Worm (Caenorhabditis elegans) whole organism, L1 larva: ENCODE measurements around the gene F43C11.2.

Experiments
- aly-2 ChIP-seq: fragments of 150-350 bp; optimal IDR thresholded peaks from 2 replicates; lab custom pipeline; 2014; ENCODE audit warnings: missing biosample characterization, missing genetic modification characterization
- blmp-1 ChIP-seq: fragments of 150-350 bp; optimal IDR thresholded peaks from 2 replicates; lab custom pipeline; 2014; ENCODE audit warnings: missing biosample characterization, missing genetic modification characterization
- ceh-63 ChIP-seq: fragments of 200-800 bp; sonication (Bioruptor generic); optimal IDR thresholded peaks from 2 replicates; lab custom pipeline; 2018; ENCODE audit warnings: mild to moderate bottlenecking, missing genetic modification characterization, missing compliant biosample characterization
- ceh-90 ChIP-seq: sonication (generic microtip); optimal IDR thresholded peaks from 2 replicates; lab custom pipeline; 2016; ENCODE audit warnings: missing genetic modification characterization, missing compliant biosample characterization
- dpl-1 ChIP-seq, 3 experiments: fragments of 150-350 bp in 2 of 3; sonication (generic microtip) in 1 of 3; optimal IDR thresholded peaks; 2 replicates each; lab custom pipeline; 2014 to 2017; ENCODE audit warnings: missing biosample characterization in 3 of 3, missing genetic modification characterization in 3 of 3, missing genetic modification reagents in 3 of 3
- efl-1 ChIP-seq, 4 experiments: fragments of 150-350 bp; optimal IDR thresholded peaks in 3 of 4; peaks in 1 of 4; 1 replicate in 1 of 4; 2 replicates in 3 of 4; lab custom pipeline; 2014; ENCODE audit warnings: missing biosample characterization in 2 of 4, missing genetic modification characterization in 2 of 4, missing genetic modification reagents in 2 of 4
- elt-2 ChIP-seq: sonication (generic microtip); optimal IDR thresholded peaks from 2 replicates; lab custom pipeline; 2016; ENCODE audit warnings: missing genetic modification characterization, mild to moderate bottlenecking, inconsistent platforms, missing compliant biosample characterization, missing genetic modification reagents
- ets-5 ChIP-seq: fragments of 200-800 bp; sonication (Bioruptor generic); IDR thresholded peaks from 2 replicates; pipeline ENCODE4 v1.3.6; 2022; ENCODE audit warnings: missing genetic modification characterization, missing compliant biosample characterization
- fkh-4 ChIP-seq: sonication (generic microtip); optimal IDR thresholded peaks from 2 replicates; lab custom pipeline; 2016; ENCODE audit warnings: missing compliant biosample characterization, missing genetic modification characterization, borderline replicate concordance
- fos-1 ChIP-seq: fragments of 150-350 bp; optimal IDR thresholded peaks from 2 replicates; lab custom pipeline; 2014; ENCODE audit warnings: missing biosample characterization, missing genetic modification characterization
- grh-1 ChIP-seq: fragments of 200-800 bp; sonication (Bioruptor generic); IDR thresholded peaks from 2 replicates; pipeline ENCODE4 v1.3.6; 2022; ENCODE audit warnings: missing genetic modification reagents, missing genetic modification characterization, missing compliant biosample characterization
- hlh-4 ChIP-seq: sonication (generic microtip); optimal IDR thresholded peaks from 2 replicates; lab custom pipeline; 2016; ENCODE audit warnings: mild to moderate bottlenecking, missing genetic modification characterization, missing compliant biosample characterization
- irx-1 ChIP-seq: sonication (generic microtip); optimal IDR thresholded peaks from 2 replicates; lab custom pipeline; 2016; ENCODE audit warnings: missing genetic modification characterization, missing compliant biosample characterization
- lin-15B ChIP-seq: fragments of 150-350 bp; sonication (generic microtip); optimal IDR thresholded peaks from 3 replicates; lab custom pipeline; 2014; ENCODE audit warnings: missing biosample characterization, missing genetic modification characterization
- lin-35 ChIP-seq, 2 experiments: fragments of 150-350 bp; optimal IDR thresholded peaks; 2 replicates each; lab custom pipeline; 2014; ENCODE audit warnings: missing biosample characterization in 2 of 2, missing genetic modification characterization in 2 of 2, missing genetic modification reagents in 2 of 2
- mab-9 ChIP-seq: fragments of 200-800 bp; sonication (Bioruptor generic); IDR thresholded peaks from 2 replicates; pipeline ENCODE4 v1.3.6; 2022; ENCODE audit warnings: missing genetic modification reagents, missing genetic modification characterization, missing compliant biosample characterization
- mep-1 ChIP-seq: fragments of 150-350 bp; optimal IDR thresholded peaks from 2 replicates; lab custom pipeline; 2014; ENCODE audit warnings: missing biosample characterization, missing genetic modification characterization
- nhr-19 ChIP-seq: fragments of 200-800 bp; sonication (Bioruptor generic); conservative IDR thresholded peaks from 2 replicates; pipeline ENCODE4 v1.3.6; 2022; ENCODE audit warnings: missing genetic modification characterization, missing compliant biosample characterization
- nhr-20 ChIP-seq: sonication (generic microtip); optimal IDR thresholded peaks from 2 replicates; lab custom pipeline; 2016; ENCODE audit warnings: mild to moderate bottlenecking, missing genetic modification characterization, missing compliant biosample characterization
- nhr-71 ChIP-seq: sonication (generic microtip); optimal IDR thresholded peaks from 2 replicates; lab custom pipeline; 2016; ENCODE audit warnings: mild to moderate bottlenecking, missing genetic modification characterization, moderate library complexity, missing compliant biosample characterization
- pqm-1 ChIP-seq: sonication (generic microtip); optimal IDR thresholded peaks from 3 replicates; lab custom pipeline; 2017; ENCODE audit warnings: missing biosample characterization, missing genetic modification characterization
- unc-98 ChIP-seq: fragments of 200-800 bp; sonication (Bioruptor generic); IDR thresholded peaks from 2 replicates; pipeline ENCODE4 v1.3.6; 2022; ENCODE audit warnings: missing genetic modification characterization, missing compliant biosample characterization
- xbp-1 ChIP-seq: sonication (generic microtip); optimal IDR thresholded peaks from 2 replicates; lab custom pipeline; 2016; ENCODE audit warnings: missing genetic modification characterization, missing compliant biosample characterization
- ztf-11 ChIP-seq, 2 experiments: sonication (generic microtip); optimal IDR thresholded peaks; 2 replicates each; lab custom pipeline; 2016 to 2017; ENCODE audit warnings: missing genetic modification characterization in 2 of 2, missing biosample characterization in 1 of 2, missing compliant biosample characterization in 1 of 2
- ztf-4 ChIP-seq: fragments of 150-350 bp; optimal IDR thresholded peaks from 2 replicates; lab custom pipeline; 2014; ENCODE audit warnings: missing biosample characterization, missing genetic modification characterization

The F43C11.2 gene

DNA sequence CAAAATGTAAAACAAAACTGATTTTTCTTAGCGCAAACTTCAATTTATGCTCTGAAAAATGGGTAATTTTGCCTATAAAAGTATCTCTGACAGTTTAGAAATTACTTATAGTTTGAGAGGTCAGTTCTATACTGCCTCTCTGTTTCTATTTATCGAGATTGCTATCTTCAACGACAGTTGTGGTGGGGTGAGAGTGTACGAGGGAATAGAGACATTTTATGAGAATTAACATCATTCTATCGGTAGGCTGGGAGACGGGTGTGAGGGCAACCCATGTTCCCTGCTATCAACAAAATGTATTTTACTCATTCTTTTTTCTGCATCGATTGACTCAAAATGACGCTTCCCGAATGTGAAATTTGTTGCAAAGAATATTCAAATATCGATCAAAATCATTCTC is 34.5 kb upstream of the F43C11.2 start, which contains the start of gene ZK1240.3:
Gene ZK1240.3 (plus strand): TSS at position 238 of the 400 bp plus-strand sequence.
- TF ChIP-seq xbp-1 (tag; lab: Kevin White, UChicago), result no peak
- peak; percentile 30 for TF ChIP-seq elt-2 (tag; lab: Kevin White, UChicago)
- TF ChIP-seq, all 84 proteins: peak for 1

DNA sequence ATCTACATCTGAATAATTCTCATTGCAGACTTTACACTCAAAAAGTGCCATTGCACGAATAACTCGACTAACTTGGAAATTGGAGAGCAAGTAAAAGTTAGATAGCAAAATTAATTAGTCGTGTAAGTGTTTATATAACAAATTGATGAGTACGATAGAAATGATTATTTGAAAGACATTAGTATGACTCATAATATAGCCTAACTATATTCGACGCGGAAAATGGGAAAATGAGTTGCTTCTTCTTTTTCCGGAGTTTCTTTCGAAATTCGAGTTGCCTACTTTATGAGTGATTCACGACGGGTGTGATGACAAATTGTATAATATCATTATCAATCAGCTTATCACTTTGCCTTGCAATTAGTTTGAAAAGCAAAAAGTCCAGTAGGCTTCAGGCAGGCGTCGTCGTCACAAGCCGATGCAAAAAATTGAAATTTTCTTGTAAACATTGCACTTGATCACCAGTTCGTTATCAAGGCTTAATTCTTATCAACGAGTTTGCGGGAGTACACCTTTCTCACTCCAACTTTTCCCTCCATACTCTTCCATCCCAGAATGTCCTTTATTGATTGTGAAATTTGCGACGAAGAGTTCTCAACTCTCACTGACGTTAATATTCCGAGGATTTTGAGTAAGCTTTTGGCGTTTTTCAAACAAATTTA is 31.6 kb upstream of the F43C11.2 start, which contains the start of the genes ZK1240.6 and ZK1240.2:
Gene ZK1240.6 (minus strand): TSS at position 51 of the 662 bp plus-strand sequence.
Gene ZK1240.2 (plus strand): TSS at position 520 of the 662 bp plus-strand sequence.
- TF ChIP-seq lin-35 (GFP tag; optimal IDR thresholded peaks at IDR 0.05; lab: Kevin White, UChicago), result no peak
- peak; percentile 49 for TF ChIP-seq pqm-1
- TF ChIP-seq aly-2 (tag; lab: Kevin White, UChicago), result no peak
- peak; percentile 74 for TF ChIP-seq elt-2 (tag; lab: Kevin White, UChicago)

DNA sequence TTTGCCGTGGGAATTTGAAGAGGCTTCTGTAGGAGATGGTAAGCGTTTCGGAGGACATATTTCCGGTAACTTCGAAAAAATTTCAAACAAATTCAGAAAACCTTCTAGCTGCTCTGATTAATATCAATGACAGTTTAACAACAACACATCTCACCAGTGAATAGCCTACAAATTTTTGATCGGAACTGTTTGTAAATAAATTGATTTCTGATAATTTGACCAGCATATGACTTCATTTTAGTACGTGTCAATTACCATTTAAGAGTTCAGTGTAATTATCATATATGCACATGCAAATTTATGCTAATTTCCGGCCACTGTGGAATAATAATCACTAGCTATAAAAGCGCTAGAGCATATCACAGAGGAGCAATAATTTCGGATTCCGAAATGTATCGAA is 29.6 kb upstream of the F43C11.2 start, which contains the start of gene ZK1240.11:
Gene ZK1240.11 (plus strand): TSS at position 301 of the 400 bp plus-strand sequence.
- TF ChIP-seq efl-1 (optimal IDR thresholded peaks at IDR 0.05; lab: Kevin White, UChicago) (no peak), efl-1 (GFP tag; optimal IDR thresholded peaks at IDR 0.05 in 1 of 2; lab: Kevin White, UChicago) (peak in 1 of 2 experiments; percentile 25), mab-9 (GFP tag; lab: Robert Waterston, UW) (no peak)

DNA sequence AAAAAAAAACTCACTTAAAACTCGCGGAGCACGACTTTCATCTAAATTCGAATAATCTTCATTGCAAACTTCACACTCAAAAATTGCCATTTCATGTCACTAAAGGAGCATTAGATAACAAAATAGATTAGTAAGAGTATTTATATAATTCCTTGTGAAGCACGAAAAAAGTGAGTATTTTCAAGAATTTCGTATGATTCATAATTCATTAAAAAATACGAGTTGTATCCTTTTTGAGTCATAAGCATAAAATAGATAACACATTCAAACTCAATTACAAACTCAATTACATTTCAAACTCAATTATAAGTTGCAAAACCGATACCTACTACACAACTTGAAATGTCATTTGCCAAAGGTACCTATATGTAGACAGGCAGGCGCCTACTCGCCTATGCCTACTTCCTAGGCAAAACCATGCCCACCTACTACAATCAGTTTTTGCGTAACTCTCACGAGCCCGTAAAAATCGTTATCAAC is 25.6 kb upstream of the F43C11.2 start, which contains the start of the genes ZK1240.8 and ZK1240.1:
Gene ZK1240.8 (minus strand): TSS at position 101 of the 480 bp plus-strand sequence.
Gene ZK1240.1 (plus strand): TSS at position 430 of the 480 bp plus-strand sequence.
- TF ChIP-seq ceh-63 (GFP tag; lab: Kevin White, UChicago), result no peak
- TF ChIP-seq elt-2 (tag; lab: Kevin White, UChicago), result peak; percentile 5
- TF ChIP-seq, all 84 proteins: peak for 1

DNA sequence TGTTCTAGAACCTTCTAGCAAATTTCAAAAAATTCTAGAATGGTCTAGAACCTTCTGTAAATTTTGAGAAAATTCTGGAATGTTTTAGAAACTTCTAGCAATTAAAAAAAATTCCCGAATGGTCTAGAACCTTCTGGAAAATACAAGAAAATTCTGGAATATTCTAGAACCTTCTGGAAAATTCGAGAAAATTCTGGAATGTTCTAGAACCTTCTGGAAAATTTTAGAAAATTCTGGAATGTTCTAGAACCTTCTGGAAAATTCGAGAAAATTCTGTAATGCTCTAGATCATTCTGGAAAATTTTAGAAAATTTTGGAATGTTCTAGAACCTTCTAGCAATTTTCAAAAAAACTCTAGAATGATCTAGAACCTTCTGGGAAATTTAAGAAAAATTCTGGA is 24.1 kb upstream of the F43C11.2 start:
- TF ChIP-seq mep-1 (tag; lab: Kevin White, UChicago) (no peak), irx-1 (tag; lab: Kevin White, UChicago) (no peak), ztf-11 (tag; optimal IDR thresholded peaks at IDR 0.05; lab: Kevin White, UChicago) (no peak), lin-15B (tag; lab: Kevin White, UChicago) (no peak), mab-9 (GFP tag; lab: Robert Waterston, UW) (no peak), dpl-1 (GFP tag; optimal IDR thresholded peaks at IDR 0.05; lab: Kevin White, UChicago) (no peak), ceh-90 (no peak), ztf-4 (no peak), fkh-4 (tag; lab: Kevin White, UChicago) (no peak), fos-1 (no peak)

DNA sequence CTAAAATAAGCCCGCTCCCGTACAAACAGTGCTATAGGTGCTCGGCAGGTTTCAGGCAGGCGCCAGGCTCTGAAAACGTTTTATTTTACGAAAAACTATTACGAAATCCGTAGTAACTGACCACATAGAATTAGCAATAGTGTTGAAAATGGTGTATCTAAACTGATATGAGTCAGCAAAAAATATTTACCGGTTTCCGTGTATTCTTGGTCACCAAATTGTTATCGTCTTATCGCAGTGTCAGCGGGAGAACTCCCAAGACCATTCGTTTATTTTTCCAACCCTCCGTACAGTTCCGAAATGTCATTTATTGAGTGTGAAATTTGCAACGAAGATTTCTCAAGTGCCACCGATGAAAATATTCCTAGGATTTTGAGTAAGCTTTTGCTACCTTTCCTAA is 22.4 kb upstream of the F43C11.2 start, which contains the start of gene F43C11.8:
Gene F43C11.8 (plus strand): TSS at position 301 of the 400 bp plus-strand sequence.
- no peak for TF ChIP-seq unc-98
- TF ChIP-seq, all 84 proteins: peak for 0

DNA sequence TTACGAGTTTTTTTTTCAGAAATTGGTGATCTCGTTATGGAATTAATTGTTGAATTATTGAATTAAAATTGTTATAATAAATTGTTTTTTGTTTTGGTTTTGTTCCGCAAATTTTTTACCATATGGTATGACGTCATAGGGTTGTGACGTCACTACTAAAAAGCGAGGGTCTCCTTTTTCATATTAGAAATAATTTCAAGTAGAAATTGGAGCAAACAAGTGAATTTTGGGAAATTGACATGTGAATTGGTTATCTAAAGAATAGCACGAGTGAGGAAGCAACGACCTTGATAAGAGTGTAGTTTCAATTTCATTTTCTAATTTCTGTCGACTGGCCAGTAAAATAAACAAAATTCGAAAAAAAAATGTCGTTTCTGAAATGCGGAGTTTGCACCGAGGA is 19.0 kb upstream of the F43C11.2 start, which contains the start of gene F43C11.7:
Gene F43C11.7 (plus strand): TSS at position 326 of the 400 bp plus-strand sequence.
- TF ChIP-seq nhr-19 (GFP tag; lab: Robert Waterston, UW) (no peak), lin-35 (GFP tag; optimal IDR thresholded peaks at IDR 0.05; lab: Kevin White, UChicago) (peak in 1 of 2 experiments; percentile 20), nhr-20 (peak; percentile 30), hlh-4 (tag; lab: Kevin White, UChicago) (no peak), elt-2 (tag; lab: Kevin White, UChicago) (peak; percentile 73), blmp-1 (no peak), ets-5 (no peak), grh-1 (no peak), efl-1 (optimal IDR thresholded peaks at IDR 0.05; lab: Kevin White, UChicago) (no peak), efl-1 (GFP tag; optimal IDR thresholded peaks at IDR 0.05 in 1 of 2; lab: Kevin White, UChicago) (peak in 1 of 2 experiments; percentile 71), nhr-71 (tag; lab: Kevin White, UChicago) (peak; percentile 9)
